Worm (Caenorhabditis elegans) whole organism, L4/young adult: Measurements from ENCODE around the gene F53A2.1.

ENCODE experiments used
- W03F9.2 ChIP-seq: fragments of 150-350 bp; optimal IDR thresholded peaks from 2 replicates; lab custom pipeline; 2014; ENCODE audit warnings: missing biosample characterization, missing genetic modification characterization
- dao-5 ChIP-seq: sonication (generic microtip); optimal IDR thresholded peaks from 2 replicates; lab custom pipeline; 2016; ENCODE audit warnings: missing genotype, missing genetic modification characterization, moderate library complexity, missing compliant biosample characterization

ce11 chrIII:13272788-13273187, 51.9 kb downstream of the F53A2.1 start:
- TF ChIP-seq W03F9.2 (tag; lab: Kevin White, UChicago) (no peak), dao-5 (tag; lab: Kevin White, UChicago) (no peak)
